Fruit fly (Drosophila melanogaster): Measurements from ENCODE around the gene CG45095.

The CG45095 gene

DNA sequence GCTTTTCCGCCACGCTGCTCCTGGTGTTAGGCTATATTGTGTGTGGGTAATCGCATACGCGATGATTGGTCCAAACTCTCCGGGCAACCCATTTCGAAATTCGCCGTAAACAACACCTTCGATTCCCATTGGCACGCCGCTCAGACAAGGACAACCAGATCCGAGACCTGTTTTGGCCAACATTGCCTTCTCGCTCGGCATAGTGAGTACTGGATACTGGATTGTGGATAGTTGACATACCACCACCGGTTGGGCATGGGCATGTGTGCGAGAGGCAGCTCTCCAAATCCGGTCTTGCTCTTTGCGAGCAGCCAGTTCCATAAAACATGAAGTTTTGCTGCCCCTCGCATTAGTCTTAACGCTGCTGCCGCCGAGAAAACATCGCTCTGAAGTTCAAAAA lies 7.7 kb upstream of the CG45095 start, which contains the start of gene fd96Cb (continued):
- TF ChIP-seq CG1832 (GFP tag; optimal IDR thresholded peaks at IDR 0.05) (peak; percentile 88), sr (GFP tag; IDR thresholded peaks at IDR 0.05) (no peak), stwl (tag; optimal IDR thresholded peaks at IDR 0.05) (no peak), Nf-YC (tag; optimal IDR thresholded peaks at IDR 0.05) (peak; percentile 100), gsb (GFP tag; IDR thresholded peaks at IDR 0.05) (no peak), Hmx (GFP tag; optimal IDR thresholded peaks at IDR 0.05) (no peak), HmgD (GFP tag; optimal IDR thresholded peaks at IDR 0.05) (peak; percentile 21), Elba2 (GFP tag; optimal IDR thresholded peaks at IDR 0.05) (no peak), Jarid2 (GFP tag; optimal IDR thresholded peaks at IDR 0.05) (peak; percentile 73), nom (GFP tag; optimal IDR thresholded peaks at IDR 0.05) (peak; percentile 31), CrebB (tag; optimal IDR thresholded peaks at IDR 0.05) (no peak), Oli (tag; optimal IDR thresholded peaks at IDR 0.05) (no peak), CG15696 (tag; optimal IDR thresholded peaks at IDR 0.05) (no peak), CG10209 (GFP tag; optimal IDR thresholded peaks at IDR 0.05) (no peak), unc-4 (GFP tag; IDR thresholded peaks at IDR 0.05; ENCODE audit: partially characterized antibody) (no peak), CG10321 (GFP tag; IDR thresholded peaks at IDR 0.05) (peak; percentile 94), Six4 (GFP tag; optimal IDR thresholded peaks at IDR 0.05) (no peak), CG17361 (GFP tag; IDR thresholded peaks at IDR 0.05) (no peak), cg (GFP tag; optimal IDR thresholded peaks at IDR 0.05) (peak; percentile 64), MBD-R2 (GFP tag; IDR thresholded peaks at IDR 0.05) (no peak), Nf-YB (GFP tag; optimal IDR thresholded peaks at IDR 0.05) (peak; percentile 100), repo (GFP tag; optimal IDR thresholded peaks at IDR 0.05) (no peak), da (GFP tag; optimal IDR thresholded peaks at IDR 0.05) (no peak), yki (optimal IDR thresholded peaks at IDR 0.05) (no peak)

DNA sequence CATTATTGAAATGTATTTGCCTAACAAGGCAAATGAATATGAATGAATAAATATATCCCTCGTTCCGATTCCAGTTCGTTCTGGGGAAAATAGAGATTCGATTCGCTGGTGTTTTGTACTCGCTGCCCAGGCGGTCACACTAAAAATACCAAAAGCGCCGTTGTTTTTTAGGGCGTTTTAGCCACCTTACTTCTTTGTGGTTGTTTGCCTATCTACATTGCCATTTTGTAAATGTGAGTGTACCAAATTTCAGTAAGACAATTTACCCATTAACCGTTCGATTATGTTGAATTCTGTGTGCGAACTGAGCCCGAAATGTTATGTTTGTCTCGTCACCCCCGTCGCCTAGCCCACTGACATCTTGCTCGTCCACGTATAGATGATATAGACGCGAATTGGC lies 4.9 kb upstream of the CG45095 start, which contains the start of the genes CG33095 and CG33096:
Gene CG33095 (plus strand): TSS at position 187 of the 400 bp plus-strand sequence.
Gene CG33096 (plus strand): TSS at position 187 of the 400 bp plus-strand sequence.
- TF ChIP-seq Eip74EF (GFP tag; optimal IDR thresholded peaks at IDR 0.05): no peak
- no peak for TF ChIP-seq gro (GFP tag; optimal IDR thresholded peaks at IDR 0.05)
- no peak for TF ChIP-seq CG17802 (tag; optimal IDR thresholded peaks at IDR 0.05)
- TF ChIP-seq Drgx (GFP tag; IDR thresholded peaks at IDR 0.05): no peak
- TF ChIP-seq CG3995 (GFP tag; optimal IDR thresholded peaks at IDR 0.05): peak; percentile 11
- TF ChIP-seq luna (GFP tag; optimal IDR thresholded peaks at IDR 0.05): no peak
- TF ChIP-seq HmgD (GFP tag; optimal IDR thresholded peaks at IDR 0.05): peak; percentile 7
- TF ChIP-seq NC2β (GFP tag; optimal IDR thresholded peaks at IDR 0.05): peak; percentile 0
- no peak for TF ChIP-seq scrt (GFP tag; optimal IDR thresholded peaks at IDR 0.05)
- no peak for TF ChIP-seq h (optimal IDR thresholded peaks at IDR 0.05)
- no peak for TF ChIP-seq Hr3 (GFP tag; optimal IDR thresholded peaks at IDR 0.05)
- peak; percentile 83 for TF ChIP-seq CG30020 (tag; optimal IDR thresholded peaks at IDR 0.05)
- no peak for TF ChIP-seq Gsc (GFP tag; IDR thresholded peaks at IDR 0.05)
- no peak for TF ChIP-seq CG3163 (GFP tag; optimal IDR thresholded peaks at IDR 0.05)
- peak; percentile 86 for TF ChIP-seq Ets65A (GFP tag)
- peak; percentile 21; the same call in 1 of the 2 replicates for TF ChIP-seq E2f2 (GFP tag; IDR thresholded peaks at IDR 0.05)
- TF ChIP-seq ro (GFP tag; IDR thresholded peaks at IDR 0.05): no peak
- peak; percentile 88 for TF ChIP-seq row (GFP tag; IDR thresholded peaks at IDR 0.05)
- TF ChIP-seq CG17361 (GFP tag; IDR thresholded peaks at IDR 0.05): no peak
- TF ChIP-seq Rx (GFP tag; IDR thresholded peaks at IDR 0.05): no peak
- TF ChIP-seq NfI (GFP tag; optimal IDR thresholded peaks at IDR 0.05): no peak
- TF ChIP-seq fd3F (GFP tag; optimal IDR thresholded peaks at IDR 0.05): no peak
- TF ChIP-seq pzg (GFP tag; optimal IDR thresholded peaks at IDR 0.05): peak; percentile 76
- no peak for TF ChIP-seq p53 (GFP tag; optimal IDR thresholded peaks at IDR 0.05)
- peak; percentile 75 for TF ChIP-seq CG8290 (GFP tag; optimal IDR thresholded peaks at IDR 0.05)
- TF ChIP-seq CG8290 (tag; optimal IDR thresholded peaks at IDR 0.05): peak in 1 of 2 experiments; percentile 2
- TF ChIP-seq pfk (GFP tag; optimal IDR thresholded peaks at IDR 0.05): peak; percentile 69
- peak; percentile 28; the same call in 1 of the 2 replicates for TF ChIP-seq CG13287 (GFP tag; IDR thresholded peaks at IDR 0.05; ENCODE audit: partially characterized antibody)
- no peak for TF ChIP-seq ranshi (GFP tag; IDR thresholded peaks at IDR 0.05)
- TF ChIP-seq Sin3A (optimal IDR thresholded peaks at IDR 0.05): peak; percentile 9
- TF ChIP-seq CG15514 (GFP tag; optimal IDR thresholded peaks at IDR 0.05): peak; percentile 98

Measured in whole organism, embryonic.